Fruit fly (Drosophila melanogaster) whole organism, pupa: ENCODE results near the gene CG17258.

Source experiments
- CG10348 ChIP-seq: fragments of 200-800 bp; sonication (Bioruptor generic); IDR thresholded peaks from 2 replicates; pipeline ENCODE4 v1.3.6; 2022; ENCODE audit warnings: missing biosample characterization, missing genetic modification characterization
- CG14655 ChIP-seq: fragments of 200-800 bp; sonication (Bioruptor generic); optimal IDR thresholded peaks from 3 replicates; lab custom pipeline; 2017; ENCODE audit warnings: mild to moderate bottlenecking, missing biosample characterization, missing genetic modification reagents, missing genetic modification characterization
- CG17806 ChIP-seq: fragments of 200-800 bp; sonication (Bioruptor generic); optimal IDR thresholded peaks from 2 replicates; lab custom pipeline; 2018; ENCODE audit warnings: missing biosample characterization, mild to moderate bottlenecking, missing genetic modification characterization, moderate library complexity
- CG8159 ChIP-seq: fragments of 200-800 bp; sonication (Bioruptor generic); optimal IDR thresholded peaks from 3 replicates; lab custom pipeline; 2018; ENCODE audit warnings: missing biosample characterization, mild to moderate bottlenecking, missing genetic modification characterization, moderate library complexity
- CG8301 ChIP-seq: fragments of 200-800 bp; sonication (Bioruptor generic); optimal IDR thresholded peaks from 2 replicates; lab custom pipeline; 2018; ENCODE audit warnings: missing biosample characterization, mild to moderate bottlenecking, missing genetic modification characterization
- Ets98B ChIP-seq: fragments of 200-800 bp; sonication (Bioruptor generic); IDR thresholded peaks from 2 replicates; pipeline ENCODE4 v1.3.6; 2022; ENCODE audit warnings: missing biosample characterization, missing genetic modification characterization
- Pif1A ChIP-seq: fragments of 200-800 bp; sonication (Bioruptor generic); optimal IDR thresholded peaks from 3 replicates; lab custom pipeline; 2016; ENCODE audit warnings: missing biosample characterization, missing genetic modification characterization
- Snoo ChIP-seq: fragments of 200-800 bp; sonication (Bioruptor generic); optimal IDR thresholded peaks from 3 replicates; lab custom pipeline; 2017; ENCODE audit warnings: missing biosample characterization, mild to moderate bottlenecking, missing genetic modification characterization, inconsistent platforms
- gl ChIP-seq: fragments of 200-800 bp; sonication (Bioruptor generic); optimal IDR thresholded peaks from 2 replicates; lab custom pipeline; 2018; ENCODE audit warnings: missing biosample characterization, mild to moderate bottlenecking, missing genetic modification characterization

DNA sequence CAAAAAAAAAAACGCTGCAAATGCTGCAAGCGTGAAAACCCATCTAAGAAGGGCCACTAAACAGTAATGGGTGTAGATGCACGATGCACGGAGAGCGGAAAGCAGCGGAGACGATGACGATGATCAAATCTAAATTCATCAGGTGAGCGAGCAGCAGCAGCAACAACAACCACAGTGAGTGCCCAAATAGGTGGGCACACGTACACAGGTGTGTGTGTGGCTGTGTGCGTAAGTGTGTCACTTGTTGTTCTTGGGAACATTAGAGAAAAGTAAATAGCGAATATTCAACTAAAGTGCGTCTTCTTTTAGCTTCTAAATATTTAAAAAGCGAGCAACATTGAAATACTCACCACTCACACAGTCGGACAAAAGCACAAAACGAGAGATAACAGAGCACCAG lies 41.9 kb downstream of the CG17258 start:
- TF ChIP-seq CG10348 (GFP tag; lab: Robert Waterston, UW) (no peak), Pif1A (no peak), CG8159 (tag; lab: Kevin White, UChicago) (no peak), Ets98B (GFP tag; lab: Robert Waterston, UW) (no peak), CG17806 (no peak), Snoo (tag; lab: Kevin White, UChicago) (no peak), gl (tag; lab: Kevin White, UChicago) (no peak), CG8301 (tag; lab: Kevin White, UChicago) (no peak), CG14655 (GFP tag; lab: Kevin White, UChicago) (no peak)
